Worm (Caenorhabditis elegans): ENCODE results near the gene zig-8.

Gene zig-8

DNA sequence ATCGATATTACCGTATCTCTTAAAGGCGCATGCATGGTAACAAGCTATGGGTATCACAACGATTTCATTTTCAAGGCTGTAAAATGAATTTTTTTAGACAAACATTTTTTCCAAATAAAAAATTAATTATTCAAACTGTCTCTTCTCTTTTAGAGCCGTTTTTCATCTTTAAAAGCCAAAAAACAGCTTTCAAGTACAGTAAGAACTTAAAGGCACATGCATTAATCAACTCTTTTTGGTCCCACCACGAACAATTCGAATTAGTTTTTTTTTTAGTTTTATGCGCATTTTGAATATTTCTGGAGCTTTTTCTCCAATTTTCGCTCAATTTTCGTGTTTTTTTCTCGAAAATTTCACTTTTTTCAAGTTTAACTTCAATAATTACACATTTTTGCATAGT is 15.2 kb upstream of the zig-8 start:
- TF ChIP-seq elt-2 (tag; optimal IDR thresholded peaks at IDR 0.05) (no peak), ceh-9 (tag; optimal IDR thresholded peaks at IDR 0.05) (no peak), ceh-16 (tag; optimal IDR thresholded peaks at IDR 0.05) (no peak), pha-4 (tag; optimal IDR thresholded peaks at IDR 0.05) (no peak), nhr-25 (tag; optimal IDR thresholded peaks at IDR 0.05) (no peak), elt-1 (tag; optimal IDR thresholded peaks at IDR 0.05) (no peak), jun-1 (tag; optimal IDR thresholded peaks at IDR 0.05) (no peak), R02D3.7 (tag; optimal IDR thresholded peaks at IDR 0.05) (no peak), hmg-11 (tag; optimal IDR thresholded peaks at IDR 0.05) (no peak), mdl-1 (tag; optimal IDR thresholded peaks at IDR 0.05) (no peak), fkh-10 (GFP tag; optimal IDR thresholded peaks at IDR 0.05) (no peak), lin-39 (tag; optimal IDR thresholded peaks at IDR 0.05) (no peak), fkh-2 (tag; optimal IDR thresholded peaks at IDR 0.05) (no peak), ZK546.5 (tag; optimal IDR thresholded peaks at IDR 0.05) (no peak), eor-1 (tag; optimal IDR thresholded peaks at IDR 0.05) (no peak), skn-1 (tag; optimal IDR thresholded peaks at IDR 0.05) (no peak), lin-15B (tag; optimal IDR thresholded peaks at IDR 0.05) (no peak), ztf-11 (tag; optimal IDR thresholded peaks at IDR 0.05) (no peak)

- TF ChIP-seq pha-4 (tag; optimal IDR thresholded peaks at IDR 0.05) (peak; percentile 30), nfya-1 (tag; optimal IDR thresholded peaks at IDR 0.05; ENCODE audit: insufficient read depth) (no peak), elt-2 (tag; optimal IDR thresholded peaks at IDR 0.05) (peak; percentile 4)
Measured at ce11 chrIII:13105497-13105896, 14.1 kb upstream of the zig-8 start.

ce11 chrIII:13105911-13106310 is 13.7 kb upstream of the zig-8 start:
- TF ChIP-seq eor-1 (tag; optimal IDR thresholded peaks at IDR 0.05) = no peak
- TF ChIP-seq elt-3 (tag; optimal IDR thresholded peaks at IDR 0.05) = no peak
- peak; percentile 43 for TF ChIP-seq lin-39 (tag; optimal IDR thresholded peaks at IDR 0.05)
- peak; percentile 65 for TF ChIP-seq hmg-11 (tag; optimal IDR thresholded peaks at IDR 0.05)
- no peak for TF ChIP-seq elt-2 (tag; optimal IDR thresholded peaks at IDR 0.05)
- no peak for TF ChIP-seq skn-1 (tag; optimal IDR thresholded peaks at IDR 0.05)
- TF ChIP-seq nhr-76 (tag; optimal IDR thresholded peaks at IDR 0.05) = no peak
- peak; percentile 76 for TF ChIP-seq nfya-1 (tag; optimal IDR thresholded peaks at IDR 0.05; ENCODE audit: insufficient read depth)
- TF ChIP-seq nhr-11 (tag; optimal IDR thresholded peaks at IDR 0.05) = no peak
- peak; percentile 38 for TF ChIP-seq lin-15B (tag; optimal IDR thresholded peaks at IDR 0.05)
- TF ChIP-seq aly-2 (tag; optimal IDR thresholded peaks at IDR 0.05) = no peak
- TF ChIP-seq fkh-2 (tag; optimal IDR thresholded peaks at IDR 0.05) = no peak
- no peak for TF ChIP-seq sea-2 (GFP tag; optimal IDR thresholded peaks at IDR 0.05)
- TF ChIP-seq egl-5 (tag; optimal IDR thresholded peaks at IDR 0.05) = peak; percentile 58
- no peak for TF ChIP-seq daf-12 (tag; optimal IDR thresholded peaks at IDR 0.05)
- TF ChIP-seq ceh-16 (tag; optimal IDR thresholded peaks at IDR 0.05) = no peak
- peak; percentile 40 for TF ChIP-seq fkh-10 (GFP tag; optimal IDR thresholded peaks at IDR 0.05)
- TF ChIP-seq unc-39 (tag; optimal IDR thresholded peaks at IDR 0.05) = no peak
- peak; percentile 5 for TF ChIP-seq ama-1 (optimal IDR thresholded peaks at IDR 0.05)

ce11 chrIII:13107307-13107706 is 12.3 kb upstream of the zig-8 start, which contains the start of gene dhhc-8:
TSS of gene dhhc-8 (plus strand) at chrIII:13107607.
- TF ChIP-seq ztf-4 (tag; optimal IDR thresholded peaks at IDR 0.05) (no peak), tbx-2 (tag; optimal IDR thresholded peaks at IDR 0.05) (no peak), nhr-23 (tag; optimal IDR thresholded peaks at IDR 0.05) (no peak), pha-4 (tag; optimal IDR thresholded peaks at IDR 0.05) (no peak), mml-1 (tag; optimal IDR thresholded peaks at IDR 0.05) (no peak), elt-3 (tag; optimal IDR thresholded peaks at IDR 0.05) (no peak), lin-15B (tag; optimal IDR thresholded peaks at IDR 0.05) (no peak), ceh-82 (tag; optimal IDR thresholded peaks at IDR 0.05) (no peak), ceh-16 (tag; optimal IDR thresholded peaks at IDR 0.05) (no peak), snpc-4 (tag; optimal IDR thresholded peaks at IDR 0.05) (no peak)

DNA sequence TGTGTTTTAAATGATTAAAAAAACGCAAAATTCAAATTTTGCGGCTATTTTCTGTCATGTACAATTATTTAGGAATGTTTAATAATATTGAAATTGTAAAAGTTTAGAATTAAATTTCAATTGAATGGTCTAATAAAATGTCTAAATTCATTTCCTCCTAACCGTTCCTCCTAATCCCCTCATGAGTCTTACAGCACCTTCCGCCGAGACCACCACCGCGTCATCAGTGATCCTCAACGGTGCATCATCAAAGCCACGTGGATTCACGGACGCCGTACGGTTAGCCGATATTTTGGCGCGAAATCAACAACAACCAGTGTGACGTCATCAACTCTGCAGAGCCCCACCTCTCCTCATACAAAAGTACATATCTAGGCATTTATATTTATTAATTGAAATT is 1.2 kb upstream of the zig-8 start:
- TF ChIP-seq nhr-28 (tag; optimal IDR thresholded peaks at IDR 0.05) = no peak
- no peak for TF ChIP-seq nhr-11 (tag; optimal IDR thresholded peaks at IDR 0.05)
- TF ChIP-seq hmg-11 (tag; optimal IDR thresholded peaks at IDR 0.05) = no peak
- no peak for TF ChIP-seq nhr-25 (tag; optimal IDR thresholded peaks at IDR 0.05)
- TF ChIP-seq eor-1 (tag; optimal IDR thresholded peaks at IDR 0.05) = no peak
- no peak for TF ChIP-seq jun-1 (tag; optimal IDR thresholded peaks at IDR 0.05)
- no peak for TF ChIP-seq nfya-1 (tag; optimal IDR thresholded peaks at IDR 0.05; ENCODE audit: insufficient read depth)
- no peak for TF ChIP-seq ama-1 (optimal IDR thresholded peaks at IDR 0.05)
- TF ChIP-seq egl-27 (tag; optimal IDR thresholded peaks at IDR 0.05) = no peak
- no peak for TF ChIP-seq egl-5 (tag; optimal IDR thresholded peaks at IDR 0.05)

All from whole organism, L3 larva.